ENCODE assay signal across 2 worm cellular contexts in genomic region chrIII:10560296-10560695, ce11.
TF ChIP-seq lines count a peak whose summit lies in the region.

Gene rab-30 (plus strand): TSS chrIII:10560596.

TF ChIP-seq in whole organism, L4 larva, 104 proteins besides CTCF, POLR2A, EP300 and RAD21:
- TF ChIP-seq rbr-2 (tag; optimal IDR thresholded peaks at IDR 0.05; lab: Kevin White, UChicago) (no peak), hlh-30 (tag; optimal IDR thresholded peaks at IDR 0.05; lab: Kevin White, UChicago; ENCODE audit: insufficient read depth) (no peak), nhr-48 (tag; optimal IDR thresholded peaks at IDR 0.05; lab: Kevin White, UChicago) (no peak), ceh-32 (tag; optimal IDR thresholded peaks at IDR 0.05; lab: Kevin White, UChicago; ENCODE audit: poor library complexity) (no peak), daf-16 (GFP tag; optimal IDR thresholded peaks at IDR 0.05; lab: Kevin White, UChicago) (no peak), daf-16 (tag; optimal IDR thresholded peaks at IDR 0.05; lab: Kevin White, UChicago) (no peak), aha-1 (tag; lab: Kevin White, UChicago) (peak; percentile 43), set-16 (GFP tag; IDR thresholded peaks at IDR 0.05; lab: Robert Waterston, UW) (no peak), daf-19 (GFP tag; conservative IDR thresholded peaks at IDR 0.05; lab: Robert Waterston, UW) (no peak)

TF ChIP-seq in whole organism, young adult, 124 proteins besides CTCF, POLR2A, EP300 and RAD21:
- TF ChIP-seq hsf-1 (GFP tag; IDR thresholded peaks at IDR 0.05; lab: Robert Waterston, UW) (0 out of 2 replicates have a peak, but pooled peaks have one; percentile 33), B0019.2 (GFP tag; conservative IDR thresholded peaks at IDR 0.05; lab: Robert Waterston, UW) (no peak), egl-44 (GFP tag; IDR thresholded peaks at IDR 0.05; lab: Robert Waterston, UW) (no peak), nhr-90 (tag; optimal IDR thresholded peaks at IDR 0.05; lab: Kevin White, UChicago) (no peak), T26A5.8 (tag; optimal IDR thresholded peaks at IDR 0.05; lab: Kevin White, UChicago) (no peak)
